Worm (Caenorhabditis elegans) whole organism, mixed stage, embryonic: ENCODE results near the gene F56H9.8.

Source experiments
- M03D4.4 ChIP-seq: sonication (generic microtip); optimal IDR thresholded peaks from 2 replicates; lab custom pipeline; 2017; ENCODE audit warnings: mild to moderate bottlenecking, missing genetic modification characterization, missing compliant biosample characterization
- ceh-39 ChIP-seq: fragments of 150-350 bp; optimal IDR thresholded peaks from 2 replicates; lab custom pipeline; 2014; ENCODE audit warnings: missing biosample characterization, missing genetic modification characterization
- elt-3 ChIP-seq: fragments of 150-350 bp; optimal IDR thresholded peaks from 2 replicates; lab custom pipeline; 2014; ENCODE audit warnings: missing biosample characterization, missing genetic modification characterization
- nhr-237 ChIP-seq: fragments of 150-350 bp; optimal IDR thresholded peaks from 2 replicates; lab custom pipeline; 2014; ENCODE audit warnings: missing biosample characterization, missing genetic modification characterization
- nhr-76 ChIP-seq: sonication (generic microtip); optimal IDR thresholded peaks from 2 replicates; lab custom pipeline; 2017; ENCODE audit warnings: missing biosample characterization, missing genetic modification characterization
- pha-4 ChIP-seq: fragments of 150-350 bp; optimal IDR thresholded peaks from 2 replicates; lab custom pipeline; 2018; ENCODE audit warnings: missing biosample characterization, missing genetic modification reagents, missing genetic modification characterization
- unc-39 ChIP-seq: fragments of 150-350 bp; optimal IDR thresholded peaks from 2 replicates; lab custom pipeline; 2014; ENCODE audit warnings: missing biosample characterization, missing genetic modification characterization

DNA sequence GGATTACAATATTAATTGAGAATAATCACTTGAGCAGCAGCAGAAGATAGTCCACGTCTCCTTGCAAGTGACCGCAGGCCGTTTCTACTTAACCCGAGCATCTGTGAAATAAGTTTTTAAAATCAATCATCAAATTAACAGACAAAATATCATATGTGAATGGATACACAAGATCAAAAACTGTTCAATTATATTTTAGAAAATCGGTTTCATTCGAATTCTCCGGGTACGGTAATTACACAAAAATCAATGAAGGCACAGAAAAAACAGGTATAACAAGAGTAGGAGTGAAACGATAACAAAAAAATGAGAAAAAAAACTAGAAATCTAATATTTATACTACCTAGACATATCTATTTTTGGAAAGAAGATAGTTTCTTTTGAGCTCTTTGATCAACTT lies 48.4 kb upstream of the F56H9.8 start, which contains the start of gene mma-1:
- TF ChIP-seq nhr-76 (tag; lab: Kevin White, UChicago) (no peak), ceh-39 (tag; lab: Kevin White, UChicago) (no peak), unc-39 (tag; lab: Kevin White, UChicago) (no peak), elt-3 (tag; lab: Kevin White, UChicago) (no peak), M03D4.4 (tag; lab: Kevin White, UChicago) (no peak), nhr-237 (tag; lab: Kevin White, UChicago) (no peak), pha-4 (tag; lab: Kevin White, UChicago) (no peak)
